Fruit fly (Drosophila melanogaster): ENCODE results near the gene Mcm3.
A peak's percentile ranks its signal among the peaks of the same experiment; 100 is the strongest.

Mcm3 gene

DNA sequence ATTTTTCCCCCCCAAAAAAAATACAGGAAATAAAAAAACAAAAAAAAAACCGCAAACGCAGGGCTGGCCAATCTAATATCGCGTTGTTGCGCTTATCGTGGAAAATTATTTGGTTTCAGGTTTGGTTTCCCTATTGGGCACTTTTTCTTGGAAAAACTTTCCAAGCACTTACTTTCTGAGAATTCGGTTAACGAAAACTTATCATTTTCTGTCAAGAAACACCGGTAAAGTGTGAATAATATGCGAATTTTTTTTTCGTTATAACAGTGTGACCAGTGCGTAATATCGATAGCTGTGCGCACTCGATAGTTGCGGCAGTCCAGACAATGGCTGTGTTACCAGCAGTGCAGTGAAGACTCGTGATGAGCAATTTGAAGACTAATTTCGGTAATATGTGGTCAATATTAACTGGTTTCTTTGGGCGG is 1.2 kb upstream of the Mcm3 start, which contains the start of gene Rnp4F (continued):
- TF ChIP-seq H15 (GFP tag; IDR thresholded peaks at IDR 0.05) (peak; percentile 53; the same call in 1 of the 3 replicates), Myb (GFP tag; optimal IDR thresholded peaks at IDR 0.05) (peak; percentile 82), bigmax (GFP tag; optimal IDR thresholded peaks at IDR 0.05) (no peak), Xrp1 (GFP tag; IDR thresholded peaks at IDR 0.05) (0 out of 2 replicates have a peak, but pooled peaks have one; percentile 31), chn (GFP tag; optimal IDR thresholded peaks at IDR 0.05) (peak; percentile 61), CG8765 (GFP tag; IDR thresholded peaks at IDR 0.05) (peak; percentile 44; the same call in 1 of the 2 replicates), da (GFP tag; optimal IDR thresholded peaks at IDR 0.05) (no peak), pnt (GFP tag; optimal IDR thresholded peaks at IDR 0.05) (peak; percentile 73), tup (GFP tag; optimal IDR thresholded peaks at IDR 0.05) (peak; percentile 8), ssp (GFP tag; IDR thresholded peaks at IDR 0.05) (peak; percentile 97), CG30020 (tag; optimal IDR thresholded peaks at IDR 0.05) (peak; percentile 87), CG14965 (GFP tag; optimal IDR thresholded peaks at IDR 0.05; ENCODE audit: borderline replicate concordance) (no peak), otp (GFP tag; IDR thresholded peaks at IDR 0.05) (no peak), CG5245 (GFP tag; optimal IDR thresholded peaks at IDR 0.05) (peak; percentile 35), Tbp (GFP tag; optimal IDR thresholded peaks at IDR 0.05) (no peak), Bdp1 (GFP tag; optimal IDR thresholded peaks at IDR 0.05) (peak; percentile 37), CG17802 (tag; optimal IDR thresholded peaks at IDR 0.05) (peak; percentile 96), Ets65A (GFP tag) (peak; percentile 99), CoRest (tag; optimal IDR thresholded peaks at IDR 0.05) (peak; percentile 77), ERR (GFP tag; optimal IDR thresholded peaks at IDR 0.05) (peak; percentile 39), CG12942 (GFP tag; optimal IDR thresholded peaks at IDR 0.05) (peak; percentile 61), CG4424 (GFP tag; optimal IDR thresholded peaks at IDR 0.05) (peak; percentile 59), CG8359 (GFP tag; optimal IDR thresholded peaks at IDR 0.05; ENCODE audit: borderline replicate concordance) (no peak), ara (GFP tag; IDR thresholded peaks at IDR 0.05) (peak; percentile 67), Dp (GFP tag; optimal IDR thresholded peaks at IDR 0.05) (peak; percentile 55), CG10321 (GFP tag; IDR thresholded peaks at IDR 0.05) (0 out of 2 replicates have a peak, but pooled peaks have one; percentile 11), Doc2 (GFP tag; IDR thresholded peaks at IDR 0.05) (no peak), Poxn (GFP tag; IDR thresholded peaks at IDR 0.05) (peak; percentile 27; the same call in 1 of the 2 replicates), CG11695 (GFP tag; IDR thresholded peaks at IDR 0.05) (no peak), CG18619 (GFP tag; optimal IDR thresholded peaks at IDR 0.05) (peak; percentile 51), luna (GFP tag; optimal IDR thresholded peaks at IDR 0.05) (peak; percentile 58), Dref (GFP tag; IDR thresholded peaks at IDR 0.05) (peak; percentile 78), CG17568 (GFP tag; optimal IDR thresholded peaks at IDR 0.05) (no peak), NC2β (GFP tag; optimal IDR thresholded peaks at IDR 0.05) (peak; percentile 43), ci (GFP tag; IDR thresholded peaks at IDR 0.05) (peak; percentile 67; the same call in 2 of the 3 replicates), HLH3B (GFP tag; IDR thresholded peaks at IDR 0.05) (peak; percentile 62), cato (GFP tag; optimal IDR thresholded peaks at IDR 0.05; ENCODE audit: borderline replicate concordance) (peak; percentile 53), CG12391 (tag; optimal IDR thresholded peaks at IDR 0.05) (peak; percentile 53), Hr78 (GFP tag; optimal IDR thresholded peaks at IDR 0.05) (no peak), fd64A (GFP tag; optimal IDR thresholded peaks at IDR 0.05) (no peak), esg (GFP tag; conservative IDR thresholded peaks at IDR 0.05) (peak; percentile 63), ro (GFP tag; IDR thresholded peaks at IDR 0.05) (no peak), bcd (GFP tag; optimal IDR thresholded peaks at IDR 0.05) (peak; percentile 73), CG9797 (GFP tag; optimal IDR thresholded peaks at IDR 0.05) (peak; percentile 74), Dip2 (GFP tag; IDR thresholded peaks at IDR 0.05) (no peak), CG17186 (GFP tag; optimal IDR thresholded peaks at IDR 0.05) (peak; percentile 86), CG4404 (GFP tag; IDR thresholded peaks at IDR 0.05) (peak; percentile 73), gsb (GFP tag; IDR thresholded peaks at IDR 0.05) (0 out of 2 replicates have a peak, but pooled peaks have one; percentile 25), Blimp-1 (GFP tag; optimal IDR thresholded peaks at IDR 0.05) (no peak), CG12155 (GFP tag; optimal IDR thresholded peaks at IDR 0.05) (peak; percentile 67), Bteb2 (GFP tag; optimal IDR thresholded peaks at IDR 0.05) (peak; percentile 59)
